Fruit fly (Drosophila melanogaster) whole organism, adult: Measurements from ENCODE around the gene sfl.

Source experiments
- CG14711 ChIP-seq: fragments of 200-800 bp; sonication (Bioruptor generic); optimal IDR thresholded peaks from 2 replicates; lab custom pipeline; 2018; ENCODE audit warnings: missing biosample characterization, mild to moderate bottlenecking, missing genetic modification characterization, moderate library complexity
- CG1620 ChIP-seq: fragments of 200-800 bp; sonication (Bioruptor generic); optimal IDR thresholded peaks from 2 replicates; lab custom pipeline; 2016; ENCODE audit warnings: missing biosample characterization, missing genetic modification characterization
- CG33017 ChIP-seq: fragments of 200-800 bp; sonication (Bioruptor generic); optimal IDR thresholded peaks from 2 replicates; lab custom pipeline; 2018; ENCODE audit warnings: missing biosample characterization, mild to moderate bottlenecking, missing genetic modification characterization, moderate library complexity
- CG5204 ChIP-seq: fragments of 200-800 bp; sonication (Bioruptor generic); optimal IDR thresholded peaks from 2 replicates; lab custom pipeline; 2016; ENCODE audit warnings: missing biosample characterization, missing genetic modification characterization
- CG7045 ChIP-seq: fragments of 200-800 bp; sonication (Bioruptor generic); optimal IDR thresholded peaks from 2 replicates; lab custom pipeline; 2017; ENCODE audit warnings: missing biosample characterization, mild to moderate bottlenecking, missing genetic modification characterization
- CG7101 ChIP-seq: fragments of 200-800 bp; sonication (Bioruptor generic); optimal IDR thresholded peaks from 2 replicates; lab custom pipeline; 2018; ENCODE audit warnings: missing biosample characterization, mild to moderate bottlenecking, missing genetic modification characterization, moderate library complexity
- cic ChIP-seq: fragments of 200-800 bp; sonication (Bioruptor generic); optimal IDR thresholded peaks from 2 replicates; lab custom pipeline; 2017; ENCODE audit warnings: missing biosample characterization, mild to moderate bottlenecking, missing genetic modification characterization, moderate library complexity
- cnc ChIP-seq, 2 experiments: fragments of >200 bp; optimal IDR thresholded peaks; 2 replicates each; lab custom pipeline; 2017
- pad ChIP-seq: fragments of 200-800 bp; sonication (Bioruptor generic); optimal IDR thresholded peaks from 3 replicates; lab custom pipeline; 2017; ENCODE audit warnings: missing biosample characterization, missing genetic modification characterization, mild to moderate bottlenecking, moderate library complexity, missing genetic modification reagents
- toe ChIP-seq: fragments of 200-800 bp; sonication (Bioruptor generic); optimal IDR thresholded peaks from 2 replicates; lab custom pipeline; 2016; ENCODE audit warnings: missing biosample characterization, missing genetic modification characterization

DNA sequence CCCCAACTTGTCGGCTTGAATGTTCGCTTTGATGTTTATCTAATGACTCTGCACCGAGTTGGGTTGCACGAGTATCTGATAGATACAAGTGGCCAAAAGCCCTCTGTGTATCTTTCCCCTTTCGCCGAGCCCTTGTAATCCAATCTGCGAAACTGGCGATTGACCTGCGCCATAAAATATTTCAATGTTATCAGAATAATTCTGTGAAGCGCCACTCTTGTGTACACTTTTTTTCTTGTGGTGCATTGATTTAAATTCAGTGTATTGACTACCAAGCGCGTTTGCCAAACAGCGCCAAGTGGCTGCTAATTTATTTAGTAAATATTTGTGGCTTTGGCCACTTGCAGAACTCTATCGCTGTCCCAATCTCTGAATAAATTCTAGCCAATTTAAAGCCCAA, 60.7 kb downstream of the sfl start:
- TF ChIP-seq toe (no peak), cnc (optimal IDR thresholded peaks at IDR 0.05; lab: Kevin White, UChicago) (no peak), CG5204 (no peak), cic (GFP tag; lab: Kevin White, UChicago) (no peak), CG7045 (GFP tag; lab: Kevin White, UChicago) (no peak), CG14711 (no peak), CG1620 (GFP tag; lab: Kevin White, UChicago) (no peak), CG7101 (no peak), pad (GFP tag; lab: Kevin White, UChicago) (no peak), CG33017 (tag; lab: Kevin White, UChicago) (no peak)
